Worm (Caenorhabditis elegans) whole organism, L1 larva: ENCODE results near the gene nud-1.
A peak's percentile ranks its signal among the peaks of the same experiment; 100 is the strongest.

ENCODE experiments used
- C04F5.9 ChIP-seq: sonication (generic microtip); optimal IDR thresholded peaks from 2 replicates; lab custom pipeline; 2016; ENCODE audit warnings: missing genetic modification characterization, missing compliant biosample characterization
- aly-2 ChIP-seq: fragments of 150-350 bp; optimal IDR thresholded peaks from 2 replicates; lab custom pipeline; 2014; ENCODE audit warnings: missing biosample characterization, missing genetic modification characterization
- ceh-63 ChIP-seq: fragments of 200-800 bp; sonication (Bioruptor generic); optimal IDR thresholded peaks from 2 replicates; lab custom pipeline; 2018; ENCODE audit warnings: mild to moderate bottlenecking, missing genetic modification characterization, missing compliant biosample characterization
- ceh-8 ChIP-seq: fragments of 200-800 bp; sonication (Bioruptor generic); optimal IDR thresholded peaks from 2 replicates; lab custom pipeline; 2018; ENCODE audit warnings: mild to moderate bottlenecking, missing genetic modification characterization, moderate library complexity, missing compliant biosample characterization
- ceh-82 ChIP-seq, 3 experiments: fragments of 150-350 bp in 1 of 3; sonication (generic microtip) in 2 of 3; optimal IDR thresholded peaks; 2 replicates each; lab custom pipeline; 2014 to 2017; ENCODE audit warnings: missing biosample characterization in 3 of 3, missing genetic modification characterization in 3 of 3
- dpl-1 ChIP-seq, 3 experiments: fragments of 150-350 bp in 2 of 3; sonication (generic microtip) in 1 of 3; optimal IDR thresholded peaks; 2 replicates each; lab custom pipeline; 2014 to 2017; ENCODE audit warnings: missing biosample characterization in 3 of 3, missing genetic modification characterization in 3 of 3, missing genetic modification reagents in 3 of 3
- efl-1 ChIP-seq, 4 experiments: fragments of 150-350 bp; optimal IDR thresholded peaks in 3 of 4; peaks in 1 of 4; 1 replicate in 1 of 4; 2 replicates in 3 of 4; lab custom pipeline; 2014; ENCODE audit warnings: missing biosample characterization in 2 of 4, missing genetic modification characterization in 2 of 4, missing genetic modification reagents in 2 of 4
- egl-13 ChIP-seq: sonication (generic microtip); optimal IDR thresholded peaks from 2 replicates; lab custom pipeline; 2016; ENCODE audit warnings: missing genotype, missing genetic modification reagents, missing genetic modification characterization, missing compliant biosample characterization
- elt-2 ChIP-seq: sonication (generic microtip); optimal IDR thresholded peaks from 2 replicates; lab custom pipeline; 2016; ENCODE audit warnings: missing genetic modification characterization, mild to moderate bottlenecking, inconsistent platforms, missing compliant biosample characterization, missing genetic modification reagents
- ets-5 ChIP-seq: fragments of 200-800 bp; sonication (Bioruptor generic); IDR thresholded peaks from 2 replicates; pipeline ENCODE4 v1.3.6; 2022; ENCODE audit warnings: missing genetic modification characterization, missing compliant biosample characterization
- hlh-17 ChIP-seq: fragments of 200-800 bp; sonication (Bioruptor generic); optimal IDR thresholded peaks from 2 replicates; lab custom pipeline; 2018; ENCODE audit warnings: missing genetic modification characterization, mild to moderate bottlenecking, missing compliant biosample characterization, moderate library complexity, borderline replicate concordance
- hpl-2 ChIP-seq: fragments of 150-350 bp; optimal IDR thresholded peaks from 2 replicates; lab custom pipeline; 2014; ENCODE audit warnings: missing biosample characterization, missing genetic modification reagents, missing genetic modification characterization
- lin-15B ChIP-seq: fragments of 150-350 bp; sonication (generic microtip); optimal IDR thresholded peaks from 3 replicates; lab custom pipeline; 2014; ENCODE audit warnings: missing biosample characterization, missing genetic modification characterization
- lin-35 ChIP-seq, 2 experiments: fragments of 150-350 bp; optimal IDR thresholded peaks; 2 replicates each; lab custom pipeline; 2014; ENCODE audit warnings: missing biosample characterization in 2 of 2, missing genetic modification characterization in 2 of 2, missing genetic modification reagents in 2 of 2
- lsy-2 ChIP-seq, 2 experiments: fragments of 150-350 bp; optimal IDR thresholded peaks; 2 replicates each; lab custom pipeline; 2014; ENCODE audit warnings: missing biosample characterization in 2 of 2, missing genetic modification characterization in 2 of 2
- mef-2 ChIP-seq: fragments of 150-350 bp; optimal IDR thresholded peaks from 2 replicates; lab custom pipeline; 2014; ENCODE audit warnings: missing biosample characterization, missing genetic modification characterization
- nhr-19 ChIP-seq: fragments of 200-800 bp; sonication (Bioruptor generic); conservative IDR thresholded peaks from 2 replicates; pipeline ENCODE4 v1.3.6; 2022; ENCODE audit warnings: missing genetic modification characterization, missing compliant biosample characterization
- nhr-237 ChIP-seq: fragments of 150-350 bp; optimal IDR thresholded peaks from 2 replicates; lab custom pipeline; 2014; ENCODE audit warnings: missing biosample characterization, missing genetic modification characterization
- skn-1 ChIP-seq: fragments of 150-350 bp; optimal IDR thresholded peaks from 2 replicates; lab custom pipeline; 2014; ENCODE audit warnings: missing biosample characterization, missing genetic modification characterization
- snu-23 ChIP-seq: sonication (generic microtip); optimal IDR thresholded peaks from 2 replicates; lab custom pipeline; 2016; ENCODE audit warnings: missing genetic modification characterization, missing compliant biosample characterization
- sox-4 ChIP-seq: sonication (generic microtip); optimal IDR thresholded peaks from 2 replicates; lab custom pipeline; 2016; ENCODE audit warnings: missing genetic modification characterization, missing compliant biosample characterization
- sptf-1 ChIP-seq: fragments of 150-350 bp; optimal IDR thresholded peaks from 2 replicates; lab custom pipeline; 2014; ENCODE audit warnings: missing biosample characterization, missing genetic modification characterization
- sup-37 ChIP-seq: fragments of 200-800 bp; sonication (Bioruptor generic); optimal IDR thresholded peaks from 2 replicates; lab custom pipeline; 2018; ENCODE audit warnings: mild to moderate bottlenecking, missing genetic modification characterization, missing compliant biosample characterization
- unc-130 ChIP-seq: fragments of 150-350 bp; optimal IDR thresholded peaks from 2 replicates; lab custom pipeline; 2017; ENCODE audit warnings: missing biosample characterization, missing genetic modification characterization, inconsistent platforms
- unc-86 ChIP-seq: sonication (generic microtip); optimal IDR thresholded peaks from 2 replicates; lab custom pipeline; 2016; ENCODE audit warnings: missing genetic modification characterization, missing compliant biosample characterization
- unc-98 ChIP-seq: fragments of 200-800 bp; sonication (Bioruptor generic); IDR thresholded peaks from 2 replicates; pipeline ENCODE4 v1.3.6; 2022; ENCODE audit warnings: missing genetic modification characterization, missing compliant biosample characterization
- vab-15 ChIP-seq: sonication (generic microtip); optimal IDR thresholded peaks from 2 replicates; lab custom pipeline; 2017; ENCODE audit warnings: missing genotype, mild to moderate bottlenecking, missing genetic modification characterization, missing compliant biosample characterization
- ztf-11 ChIP-seq, 2 experiments: sonication (generic microtip); optimal IDR thresholded peaks; 2 replicates each; lab custom pipeline; 2016 to 2017; ENCODE audit warnings: missing genetic modification characterization in 2 of 2, missing biosample characterization in 1 of 2, missing compliant biosample characterization in 1 of 2
- ztf-4 ChIP-seq: fragments of 150-350 bp; optimal IDR thresholded peaks from 2 replicates; lab custom pipeline; 2014; ENCODE audit warnings: missing biosample characterization, missing genetic modification characterization

The nud-1 gene

ce11 chrIII:13314636-13315035 is 26.7 kb upstream of the nud-1 start:
- no peak for TF ChIP-seq skn-1 (tag; lab: Kevin White, UChicago)
- no peak for TF ChIP-seq ztf-4 (tag; lab: Kevin White, UChicago)
- TF ChIP-seq sox-4 (tag; lab: Kevin White, UChicago) = no peak
- no peak for TF ChIP-seq snu-23 (GFP tag; lab: Kevin White, UChicago)
- no peak for TF ChIP-seq mef-2 (tag; lab: Kevin White, UChicago)
- TF ChIP-seq dpl-1 (GFP tag; optimal IDR thresholded peaks at IDR 0.05; lab: Kevin White, UChicago) = no peak
- TF ChIP-seq hlh-17 = no peak
- no peak for TF ChIP-seq aly-2 (tag; lab: Kevin White, UChicago)
- TF ChIP-seq C04F5.9 (tag; lab: Kevin White, UChicago) = no peak
- no peak for TF ChIP-seq efl-1 (optimal IDR thresholded peaks at IDR 0.05; lab: Kevin White, UChicago)
- no peak for TF ChIP-seq efl-1 (GFP tag; optimal IDR thresholded peaks at IDR 0.05 in 1 of 2; lab: Kevin White, UChicago)

ce11 chrIII:13315071-13315470 is 26.3 kb upstream of the nud-1 start, which contains the start of gene dph-7:
dph-7 (plus strand) TSS chrIII:13315123.
- TF ChIP-seq lin-35 (GFP tag; optimal IDR thresholded peaks at IDR 0.05; lab: Kevin White, UChicago) (no peak), efl-1 (optimal IDR thresholded peaks at IDR 0.05; lab: Kevin White, UChicago) (no peak), efl-1 (GFP tag; optimal IDR thresholded peaks at IDR 0.05 in 1 of 2; lab: Kevin White, UChicago) (peak in 1 of 2 experiments; percentile 72)

ce11 chrIII:13316935-13317334 is 24.4 kb upstream of the nud-1 start:
- TF ChIP-seq unc-86 (tag; lab: Kevin White, UChicago) (no peak), ztf-11 (tag; optimal IDR thresholded peaks at IDR 0.05; lab: Kevin White, UChicago) (no peak), ceh-82 (tag; optimal IDR thresholded peaks at IDR 0.05; lab: Kevin White, UChicago) (no peak), efl-1 (optimal IDR thresholded peaks at IDR 0.05; lab: Kevin White, UChicago) (peak; percentile 61 to 88), efl-1 (GFP tag; optimal IDR thresholded peaks at IDR 0.05 in 1 of 2; lab: Kevin White, UChicago) (peak; percentile 34 to 66), ceh-63 (GFP tag; lab: Kevin White, UChicago) (no peak), hpl-2 (GFP tag; lab: Kevin White, UChicago) (no peak), dpl-1 (GFP tag; optimal IDR thresholded peaks at IDR 0.05; lab: Kevin White, UChicago) (peak in 2 of 3 experiments; percentile 8 to 57), lin-35 (GFP tag; optimal IDR thresholded peaks at IDR 0.05; lab: Kevin White, UChicago) (peak; percentile 17 to 48), unc-130 (tag; lab: Kevin White, UChicago) (no peak), unc-98 (GFP tag; lab: Robert Waterston, UW) (no peak), mef-2 (tag; lab: Kevin White, UChicago) (no peak), ets-5 (no peak), skn-1 (tag; lab: Kevin White, UChicago) (no peak)

- TF ChIP-seq sptf-1 (tag; lab: Kevin White, UChicago) (no peak), efl-1 (optimal IDR thresholded peaks at IDR 0.05; lab: Kevin White, UChicago) (no peak), efl-1 (GFP tag; optimal IDR thresholded peaks at IDR 0.05 in 1 of 2; lab: Kevin White, UChicago) (peak; percentile 37 to 58)
Observed at ce11 chrIII:13317383-13317911, 23.9 kb upstream of the nud-1 start.

ce11 chrIII:13322578-13322977 is 18.7 kb upstream of the nud-1 start, which contains the start of gene F53A2.11:
F53A2.11 (minus strand) TSS chrIII:13322678.
- TF ChIP-seq vab-15 (tag; lab: Kevin White, UChicago) = no peak
- no peak for TF ChIP-seq egl-13
- TF ChIP-seq nhr-237 (tag; lab: Kevin White, UChicago) = no peak
- no peak for TF ChIP-seq mef-2 (tag; lab: Kevin White, UChicago)
- TF ChIP-seq elt-2 (tag; lab: Kevin White, UChicago) = no peak
- TF ChIP-seq nhr-19 (GFP tag; lab: Robert Waterston, UW) = no peak
- no peak for TF ChIP-seq efl-1 (optimal IDR thresholded peaks at IDR 0.05; lab: Kevin White, UChicago)
- no peak for TF ChIP-seq efl-1 (GFP tag; optimal IDR thresholded peaks at IDR 0.05 in 1 of 2; lab: Kevin White, UChicago)
- no peak for TF ChIP-seq lsy-2 (tag; optimal IDR thresholded peaks at IDR 0.05; lab: Kevin White, UChicago)
- no peak for TF ChIP-seq ceh-8 (GFP tag; lab: Kevin White, UChicago)
- no peak for TF ChIP-seq C04F5.9 (tag; lab: Kevin White, UChicago)
- no peak for TF ChIP-seq sup-37 (GFP tag; lab: Kevin White, UChicago)
- TF ChIP-seq lin-15B (tag; lab: Kevin White, UChicago) = no peak
